Worm (Caenorhabditis elegans) whole organism, L4 larva: ENCODE data around the gene nrsn-1.

ENCODE experiments used
- D1046.2 ChIP-seq: fragments of 200-800 bp; sonication (Bioruptor generic); IDR thresholded peaks from 2 replicates; pipeline ENCODE4 v1.3.6; 2022; ENCODE audit warnings: missing genetic modification characterization, missing compliant biosample characterization
- F10B5.3 ChIP-seq: sonication (generic microtip); optimal IDR thresholded peaks from 2 replicates; lab custom pipeline; 2016; ENCODE audit warnings: mild to moderate bottlenecking, missing genetic modification characterization, missing compliant biosample characterization
- F26F4.8 ChIP-seq: fragments of 200-800 bp; sonication (Bioruptor generic); conservative IDR thresholded peaks from 2 replicates; pipeline ENCODE4 v1.3.6; 2022; ENCODE audit warnings: missing genetic modification characterization, missing compliant biosample characterization
- R02D3.7 ChIP-seq: fragments of 150-350 bp; sonication (generic microtip); optimal IDR thresholded peaks from 3 replicates; lab custom pipeline; 2014; ENCODE audit warnings: missing biosample characterization, missing genetic modification characterization
- ZK337.2 ChIP-seq: fragments of 200-800 bp; sonication (Bioruptor generic); IDR thresholded peaks from 2 replicates; pipeline ENCODE4 v1.3.6; 2022; ENCODE audit warnings: missing genetic modification reagents, missing genetic modification characterization, missing compliant biosample characterization
- ZK546.5 ChIP-seq, 2 experiments: sonication (generic microtip); optimal IDR thresholded peaks; 2 replicates each; lab custom pipeline; 2017; ENCODE audit warnings: missing biosample characterization in 2 of 2, missing genetic modification characterization in 2 of 2
- aha-1 ChIP-seq: fragments of 150-350 bp; peaks from one replicate; lab custom pipeline; 2014; ENCODE audit warnings: missing biosample characterization, missing genetic modification characterization
- attf-4 ChIP-seq: sonication (generic microtip); optimal IDR thresholded peaks from 3 replicates; lab custom pipeline; 2017; ENCODE audit warnings: missing biosample characterization, missing genetic modification characterization
- ceh-20 ChIP-seq: fragments of 200-800 bp; sonication (Bioruptor generic); IDR thresholded peaks from 2 replicates; pipeline ENCODE4 v1.3.6; 2022; ENCODE audit warnings: missing genetic modification reagents, missing genetic modification characterization, missing compliant biosample characterization
- ceh-32 ChIP-seq: sonication (generic microtip); optimal IDR thresholded peaks from 2 replicates; lab custom pipeline; 2016; ENCODE audit warnings: mild to moderate bottlenecking, missing genetic modification characterization, missing compliant biosample characterization; ENCODE audit not compliant: poor library complexity
- ceh-44 ChIP-seq: fragments of 200-800 bp; sonication (Bioruptor generic); IDR thresholded peaks from 2 replicates; pipeline ENCODE4 v1.3.6; 2022; ENCODE audit warnings: missing genetic modification reagents, missing genetic modification characterization, missing compliant biosample characterization
- ceh-82 ChIP-seq: sonication (generic microtip); optimal IDR thresholded peaks from 2 replicates; lab custom pipeline; 2017; ENCODE audit warnings: missing biosample characterization, missing genetic modification characterization
- ctbp-1 ChIP-seq: fragments of 200-800 bp; sonication (Bioruptor generic); IDR thresholded peaks from 2 replicates; pipeline ENCODE4 v1.3.6; 2022; ENCODE audit warnings: missing genetic modification reagents, missing genetic modification characterization, missing compliant biosample characterization
- daf-16 ChIP-seq, 3 experiments: sonication (generic microtip); optimal IDR thresholded peaks; 2 replicates each; lab custom pipeline; 2016 to 2017; ENCODE audit warnings: missing genetic modification characterization in 3 of 3, missing genetic modification reagents in 3 of 3, mild to moderate bottlenecking in 2 of 3, missing compliant biosample characterization in 2 of 3, missing biosample characterization in 1 of 3, moderate library complexity in 1 of 3
- daf-19 ChIP-seq: fragments of 200-800 bp; sonication (Bioruptor generic); conservative IDR thresholded peaks from 2 replicates; pipeline ENCODE4 v1.3.6; 2022; ENCODE audit warnings: missing genetic modification characterization, missing compliant biosample characterization
- dmd-6 ChIP-seq: fragments of 200-800 bp; sonication (Bioruptor generic); IDR thresholded peaks from 2 replicates; pipeline ENCODE4 v1.3.6; 2022; ENCODE audit warnings: missing genetic modification reagents, missing genetic modification characterization, missing compliant biosample characterization
- dmd-8 ChIP-seq: fragments of 200-800 bp; sonication (Bioruptor generic); IDR thresholded peaks from 2 replicates; pipeline ENCODE4 v1.3.6; 2022; ENCODE audit warnings: missing genetic modification characterization, missing compliant biosample characterization
- dmd-9 ChIP-seq: fragments of 200-800 bp; sonication (Bioruptor generic); IDR thresholded peaks from 2 replicates; pipeline ENCODE4 v1.3.6; 2022; ENCODE audit warnings: missing genetic modification reagents, missing genetic modification characterization, missing compliant biosample characterization
- dpl-1 ChIP-seq: fragments of 150-350 bp; optimal IDR thresholded peaks from 2 replicates; lab custom pipeline; 2014; ENCODE audit warnings: missing biosample characterization, missing genetic modification reagents, missing genetic modification characterization
- egl-43 ChIP-seq: fragments of 200-800 bp; sonication (Bioruptor generic); IDR thresholded peaks from 2 replicates; pipeline ENCODE4 v1.3.6; 2022; ENCODE audit warnings: missing genetic modification reagents, missing genetic modification characterization, missing compliant biosample characterization
- fos-1 ChIP-seq: fragments of 150-350 bp; optimal IDR thresholded peaks from 2 replicates; lab custom pipeline; 2014; ENCODE audit warnings: missing biosample characterization, missing genetic modification characterization
- hlh-30 ChIP-seq: sonication (generic microtip); optimal IDR thresholded peaks from 2 replicates; lab custom pipeline; 2017; ENCODE audit warnings: antibody characterized with exemption, mild to moderate bottlenecking, missing genetic modification characterization, missing compliant biosample characterization; ENCODE audit not compliant: insufficient read depth
- lim-7 ChIP-seq: fragments of 200-800 bp; sonication (Bioruptor generic); IDR thresholded peaks from 2 replicates; pipeline ENCODE4 v1.3.6; 2022; ENCODE audit warnings: missing genetic modification characterization, missing compliant biosample characterization
- lin-1 ChIP-seq: fragments of 200-800 bp; sonication (Bioruptor generic); IDR thresholded peaks from 2 replicates; pipeline ENCODE4 v1.3.6; 2022; ENCODE audit warnings: missing genetic modification reagents, missing genetic modification characterization, missing compliant biosample characterization
- lin-38 ChIP-seq: fragments of 200-800 bp; sonication (Bioruptor generic); IDR thresholded peaks from 2 replicates; pipeline ENCODE4 v1.3.6; 2022; ENCODE audit warnings: missing genetic modification reagents, missing genetic modification characterization, missing compliant biosample characterization
- lir-3 ChIP-seq: sonication (generic microtip); optimal IDR thresholded peaks from 2 replicates; lab custom pipeline; 2016; ENCODE audit warnings: mild to moderate bottlenecking, missing genetic modification characterization, missing compliant biosample characterization
- madf-9 ChIP-seq: fragments of 200-800 bp; sonication (Bioruptor generic); conservative IDR thresholded peaks from 2 replicates; pipeline ENCODE4 v1.3.6; 2022; ENCODE audit warnings: missing genetic modification reagents, missing genetic modification characterization, missing compliant biosample characterization
- mdl-1 ChIP-seq, 2 experiments: fragments of 150-350 bp in 1 of 2; sonication (generic microtip) in 1 of 2; optimal IDR thresholded peaks; 2 replicates each; lab custom pipeline; 2014 to 2017; ENCODE audit warnings: missing biosample characterization in 2 of 2, missing genetic modification characterization in 2 of 2
- mdt-29 ChIP-seq: fragments of 200-800 bp; sonication (Bioruptor generic); IDR thresholded peaks from 2 replicates; pipeline ENCODE4 v1.3.6; 2022; ENCODE audit warnings: missing genetic modification reagents, missing genetic modification characterization, missing compliant biosample characterization
- mes-2 ChIP-seq: sonication (generic microtip); optimal IDR thresholded peaks from 2 replicates; lab custom pipeline; 2016; ENCODE audit warnings: missing genotype, mild to moderate bottlenecking, missing genetic modification characterization, missing compliant biosample characterization; ENCODE audit not compliant: poor library complexity, severe bottlenecking
- nhr-10 ChIP-seq: fragments of 150-350 bp; optimal IDR thresholded peaks from 2 replicates; lab custom pipeline; 2014; ENCODE audit warnings: missing biosample characterization, missing genetic modification characterization
- nhr-11 ChIP-seq: fragments of 150-350 bp; optimal IDR thresholded peaks from 2 replicates; lab custom pipeline; 2014; ENCODE audit warnings: missing biosample characterization, missing genetic modification characterization
- nhr-111 ChIP-seq: fragments of 200-800 bp; sonication (Bioruptor generic); optimal IDR thresholded peaks from 2 replicates; lab custom pipeline; 2018; ENCODE audit warnings: mild to moderate bottlenecking, missing genetic modification characterization, missing compliant biosample characterization
- nhr-42 ChIP-seq: fragments of 200-800 bp; sonication (Bioruptor generic); IDR thresholded peaks from 2 replicates; pipeline ENCODE4 v1.3.6; 2022; ENCODE audit warnings: missing genetic modification characterization, missing compliant biosample characterization
- nhr-48 ChIP-seq: sonication (generic microtip); optimal IDR thresholded peaks from 2 replicates; lab custom pipeline; 2016; ENCODE audit warnings: mild to moderate bottlenecking, missing genetic modification characterization, missing compliant biosample characterization
- nhr-77 ChIP-seq: fragments of 150-350 bp; optimal IDR thresholded peaks from 2 replicates; lab custom pipeline; 2014; ENCODE audit warnings: missing biosample characterization, missing genetic modification characterization
- php-3 ChIP-seq: fragments of 200-800 bp; sonication (Bioruptor generic); IDR thresholded peaks from 2 replicates; pipeline ENCODE4 v1.3.6; 2022; ENCODE audit warnings: missing genetic modification reagents, missing genetic modification characterization, missing compliant biosample characterization
- pqm-1 ChIP-seq: sonication (generic microtip); optimal IDR thresholded peaks from 2 replicates; lab custom pipeline; 2017; ENCODE audit warnings: missing biosample characterization, missing genetic modification characterization
- sdz-12 ChIP-seq: fragments of 200-800 bp; sonication (Bioruptor generic); optimal IDR thresholded peaks from 2 replicates; lab custom pipeline; 2018; ENCODE audit warnings: mild to moderate bottlenecking, missing genetic modification characterization, missing compliant biosample characterization
- set-16 ChIP-seq: fragments of 200-800 bp; sonication (Bioruptor generic); IDR thresholded peaks from 2 replicates; pipeline ENCODE4 v1.3.6; 2022; ENCODE audit warnings: missing genetic modification reagents, missing genetic modification characterization, missing compliant biosample characterization
- snpc-1.2 ChIP-seq: fragments of 200-800 bp; sonication (Bioruptor generic); IDR thresholded peaks from 2 replicates; pipeline ENCODE4 v1.3.6; 2022; ENCODE audit warnings: missing genetic modification reagents, missing genetic modification characterization, missing compliant biosample characterization
- spr-3 ChIP-seq: fragments of 200-800 bp; sonication (Bioruptor generic); optimal IDR thresholded peaks from 2 replicates; lab custom pipeline; 2018; ENCODE audit warnings: mild to moderate bottlenecking, missing genetic modification characterization, missing compliant biosample characterization
- unc-39 ChIP-seq: sonication (generic microtip); optimal IDR thresholded peaks from 2 replicates; lab custom pipeline; 2017; ENCODE audit warnings: missing biosample characterization, missing genetic modification characterization

nrsn-1 gene

DNA sequence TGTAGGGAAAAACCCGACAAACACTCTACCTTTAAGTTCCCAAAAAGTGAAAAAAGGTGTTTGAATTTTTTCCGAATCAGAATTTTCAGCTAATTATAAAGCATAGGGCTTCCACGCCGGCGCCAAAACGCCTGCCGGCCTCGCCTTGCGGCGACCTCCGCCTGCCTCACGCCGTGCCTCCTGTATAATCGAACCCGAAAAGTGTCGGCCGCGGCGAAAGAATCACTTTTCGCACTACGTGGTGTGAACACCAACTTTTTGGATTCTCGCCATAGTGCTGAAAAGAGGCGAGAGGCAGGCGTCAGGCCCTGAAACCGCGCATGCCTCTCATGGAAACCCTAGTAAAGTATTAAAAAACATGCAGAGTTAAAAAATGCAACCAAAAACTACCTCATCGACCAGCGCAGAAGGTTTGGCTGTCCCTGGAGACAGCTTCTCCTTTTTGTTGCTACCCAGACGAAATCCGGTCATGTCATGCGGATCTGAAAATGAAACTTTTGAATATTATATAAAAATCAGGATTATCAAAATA lies at the start of gene nrsn-1:
TSS of gene nrsn-1 (minus strand) at position 482 of the 532 bp plus-strand sequence.
- TF ChIP-seq nhr-42: peak; percentile 40; the same call in 1 of the 2 replicates
- TF ChIP-seq set-16 (GFP tag; lab: Robert Waterston, UW): peak; percentile 76
- TF ChIP-seq dmd-9 (GFP tag; lab: Robert Waterston, UW): no peak
- TF ChIP-seq ceh-20: 0 out of 2 replicates have a peak, but pooled peaks have one; percentile 36
- no peak for TF ChIP-seq madf-9 (GFP tag; lab: Robert Waterston, UW)
- 0 out of 2 replicates have a peak, but pooled peaks have one; percentile 67 for TF ChIP-seq egl-43 (GFP tag; lab: Robert Waterston, UW)

DNA sequence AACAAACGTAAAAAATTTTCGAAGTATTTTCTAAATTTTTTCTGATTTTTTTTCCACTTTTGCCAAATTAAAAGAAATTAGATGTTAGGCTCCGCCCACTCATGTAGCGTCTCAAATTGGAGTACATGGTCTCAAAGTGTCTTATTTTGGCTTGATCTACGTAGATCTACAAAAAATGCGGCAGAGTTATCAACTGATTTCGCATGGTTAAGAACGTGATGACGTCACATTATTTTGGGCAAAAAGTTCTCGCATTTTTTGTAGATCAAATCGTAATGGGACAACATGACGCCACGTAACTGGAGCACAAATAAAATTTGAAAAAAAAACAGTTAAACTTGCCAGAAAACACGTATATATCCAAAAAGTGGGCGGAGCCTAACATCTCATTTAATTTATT lies 46.1 kb upstream of the nrsn-1 start:
- peak; percentile 90 for TF ChIP-seq aha-1 (tag; lab: Kevin White, UChicago)
- no peak for TF ChIP-seq ctbp-1
- no peak for TF ChIP-seq ceh-20
- TF ChIP-seq daf-19 (GFP tag; lab: Robert Waterston, UW): no peak
- no peak for TF ChIP-seq unc-39 (tag; lab: Kevin White, UChicago)
- no peak for TF ChIP-seq ZK337.2 (GFP tag; lab: Robert Waterston, UW)
- TF ChIP-seq attf-4 (tag; lab: Kevin White, UChicago): no peak

DNA sequence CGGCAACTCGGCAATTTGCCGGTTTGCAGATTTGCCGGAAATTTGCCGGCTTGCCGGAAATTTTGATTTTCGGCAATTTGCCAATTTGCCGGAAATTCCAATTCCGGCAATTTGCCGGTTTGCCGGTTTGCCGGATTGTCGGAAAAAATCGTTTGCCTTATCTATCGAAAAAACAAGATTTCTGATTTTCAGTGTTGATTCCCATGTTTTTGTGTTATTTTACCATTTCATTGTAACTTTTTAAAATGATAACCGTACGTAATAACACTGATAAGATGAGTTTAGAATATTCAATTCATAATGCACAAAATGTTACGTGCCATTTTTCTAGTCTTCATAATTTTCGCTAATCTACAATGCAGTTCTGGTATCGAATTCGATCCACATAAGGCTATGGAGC lies 45.1 kb upstream of the nrsn-1 start, which contains the start of gene oac-55:
TSS of gene oac-55 (plus strand) at position 301 of the 400 bp plus-strand sequence.
- TF ChIP-seq D1046.2 (GFP tag; lab: Robert Waterston, UW): no peak
- no peak for TF ChIP-seq lin-1 (GFP tag; lab: Robert Waterston, UW)
- no peak for TF ChIP-seq sdz-12 (GFP tag; lab: Kevin White, UChicago)
- TF ChIP-seq nhr-111 (GFP tag; lab: Kevin White, UChicago): no peak
- no peak for TF ChIP-seq nhr-11 (tag; lab: Kevin White, UChicago)
- no peak for TF ChIP-seq dmd-9 (GFP tag; lab: Robert Waterston, UW)
- no peak for TF ChIP-seq ZK546.5 (tag; optimal IDR thresholded peaks at IDR 0.05; lab: Kevin White, UChicago)
- TF ChIP-seq pqm-1 (tag; lab: Kevin White, UChicago): no peak
- TF ChIP-seq hlh-30 (tag; lab: Kevin White, UChicago): no peak
- no peak for TF ChIP-seq lim-7 (GFP tag; lab: Robert Waterston, UW)
- no peak for TF ChIP-seq ceh-82 (tag; lab: Kevin White, UChicago)
- TF ChIP-seq nhr-48 (tag; lab: Kevin White, UChicago): no peak
- no peak for TF ChIP-seq mdt-29 (GFP tag; lab: Robert Waterston, UW)
- no peak for TF ChIP-seq mdl-1 (tag; optimal IDR thresholded peaks at IDR 0.05; lab: Kevin White, UChicago)
- no peak for TF ChIP-seq F10B5.3 (tag; lab: Kevin White, UChicago)
- no peak for TF ChIP-seq dpl-1 (GFP tag; lab: Kevin White, UChicago)
- TF ChIP-seq lir-3 (tag; lab: Kevin White, UChicago): no peak
- TF ChIP-seq, all 104 proteins: peak for 0

DNA sequence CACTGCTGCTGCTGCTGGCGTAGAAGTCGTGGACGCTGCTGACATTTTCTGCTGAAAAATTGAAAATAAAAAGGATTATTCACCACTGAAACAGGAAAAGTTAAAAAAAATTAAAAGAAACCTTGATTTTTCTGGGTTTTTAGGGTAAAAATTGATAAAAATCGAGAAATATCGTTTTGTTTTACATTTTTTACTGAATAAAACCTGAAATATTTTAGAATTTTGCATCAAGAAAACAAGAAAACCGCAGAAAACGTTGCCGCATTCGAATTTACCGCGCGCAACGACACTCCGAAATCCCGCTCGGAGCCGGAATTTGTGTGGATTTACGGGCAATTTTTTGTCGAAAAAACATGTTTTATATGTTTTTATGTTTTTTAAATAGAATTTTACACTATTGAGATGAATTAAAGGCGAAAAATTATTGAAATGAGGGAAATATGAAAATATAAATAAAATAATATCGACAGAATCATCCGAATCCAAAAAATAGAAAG lies 43.7 kb upstream of the nrsn-1 start, which contains the start of gene chk-1:
TSS of gene chk-1 (minus strand) at position 51 of the 497 bp plus-strand sequence.
- no peak for TF ChIP-seq nhr-11 (tag; lab: Kevin White, UChicago)
- TF ChIP-seq daf-16 (GFP tag; optimal IDR thresholded peaks at IDR 0.05; lab: Kevin White, UChicago): no peak
- TF ChIP-seq daf-16 (tag; optimal IDR thresholded peaks at IDR 0.05; lab: Kevin White, UChicago): no peak
- TF ChIP-seq set-16 (GFP tag; lab: Robert Waterston, UW): no peak
- peak; percentile 14; the same call in 1 of the 2 replicates for TF ChIP-seq dmd-6 (GFP tag; lab: Robert Waterston, UW)
- peak; percentile 88 for TF ChIP-seq R02D3.7 (tag; lab: Kevin White, UChicago)
- no peak for TF ChIP-seq ceh-44 (GFP tag; lab: Robert Waterston, UW)
- no peak for TF ChIP-seq ZK337.2 (GFP tag; lab: Robert Waterston, UW)
- no peak for TF ChIP-seq snpc-1.2 (GFP tag; lab: Robert Waterston, UW)
- no peak for TF ChIP-seq php-3 (GFP tag; lab: Robert Waterston, UW)
- TF ChIP-seq F26F4.8 (GFP tag; lab: Robert Waterston, UW): no peak
- TF ChIP-seq fos-1: no peak
- peak; percentile 35 for TF ChIP-seq nhr-77 (tag; lab: Kevin White, UChicago)
- no peak for TF ChIP-seq daf-19 (GFP tag; lab: Robert Waterston, UW)
- TF ChIP-seq lin-38 (GFP tag; lab: Robert Waterston, UW): no peak; the same call in 1 of the 2 replicates
- TF ChIP-seq attf-4 (tag; lab: Kevin White, UChicago): no peak
- no peak for TF ChIP-seq ctbp-1
- no peak for TF ChIP-seq ceh-32
- no peak for TF ChIP-seq dmd-8
- no peak for TF ChIP-seq unc-39 (tag; lab: Kevin White, UChicago)
- TF ChIP-seq nhr-10: no peak
- TF ChIP-seq spr-3: no peak
- TF ChIP-seq nhr-42: no peak
- peak; percentile 83 for TF ChIP-seq mes-2
